Worm (Caenorhabditis elegans): ENCODE results near the gene grl-13.

grl-13 gene

DNA sequence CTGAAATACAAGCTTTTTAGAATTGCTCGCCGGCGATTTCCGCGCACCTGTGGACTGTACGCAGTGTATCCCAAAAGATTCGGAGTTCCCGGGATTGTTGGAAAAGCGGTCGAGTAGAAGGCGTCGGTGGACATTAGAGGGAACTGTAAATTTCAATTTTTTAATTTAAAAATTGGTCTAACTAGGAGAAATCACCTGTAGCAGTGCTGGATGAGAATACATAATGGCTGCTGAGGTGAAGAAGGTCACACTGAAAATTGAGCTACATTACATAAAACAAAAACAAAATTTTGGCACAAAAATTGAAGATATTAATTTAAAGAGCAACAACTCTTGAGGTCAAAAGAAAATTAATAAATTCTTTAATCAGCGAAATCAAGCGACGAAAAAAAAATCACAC lies 10.2 kb upstream of the grl-13 start, which contains the start of gene neg-1:
Gene neg-1, minus strand, starts transcription at position 250 of the 400 bp plus-strand sequence.
- TF ChIP-seq pha-4 (tag; optimal IDR thresholded peaks at IDR 0.05) (no peak), bed-3 (GFP tag; optimal IDR thresholded peaks at IDR 0.05) (no peak), sem-2 (GFP tag; optimal IDR thresholded peaks at IDR 0.05) (no peak), cnd-1 (tag; optimal IDR thresholded peaks at IDR 0.05) (no peak), nhr-237 (tag; optimal IDR thresholded peaks at IDR 0.05) (no peak), unc-39 (tag; optimal IDR thresholded peaks at IDR 0.05) (no peak), ceh-43 (GFP tag; optimal IDR thresholded peaks at IDR 0.05) (no peak), unc-120 (tag; optimal IDR thresholded peaks at IDR 0.05; ENCODE audit: poor library complexity, severe bottlenecking) (no peak), lin-13 (tag; optimal IDR thresholded peaks at IDR 0.05) (no peak), ham-2 (GFP tag; optimal IDR thresholded peaks at IDR 0.05) (no peak), lin-32 (GFP tag; optimal IDR thresholded peaks at IDR 0.05) (no peak), flh-1 (GFP tag; optimal IDR thresholded peaks at IDR 0.05) (no peak), ceh-83 (GFP tag; optimal IDR thresholded peaks at IDR 0.05) (no peak), lsy-2 (tag; optimal IDR thresholded peaks at IDR 0.05) (no peak), M03D4.4 (tag; optimal IDR thresholded peaks at IDR 0.05) (no peak), drap-1 (GFP tag; optimal IDR thresholded peaks at IDR 0.05) (no peak), elt-1 (tag; optimal IDR thresholded peaks at IDR 0.05; ENCODE audit: borderline replicate concordance, insufficient read depth) (no peak)

DNA sequence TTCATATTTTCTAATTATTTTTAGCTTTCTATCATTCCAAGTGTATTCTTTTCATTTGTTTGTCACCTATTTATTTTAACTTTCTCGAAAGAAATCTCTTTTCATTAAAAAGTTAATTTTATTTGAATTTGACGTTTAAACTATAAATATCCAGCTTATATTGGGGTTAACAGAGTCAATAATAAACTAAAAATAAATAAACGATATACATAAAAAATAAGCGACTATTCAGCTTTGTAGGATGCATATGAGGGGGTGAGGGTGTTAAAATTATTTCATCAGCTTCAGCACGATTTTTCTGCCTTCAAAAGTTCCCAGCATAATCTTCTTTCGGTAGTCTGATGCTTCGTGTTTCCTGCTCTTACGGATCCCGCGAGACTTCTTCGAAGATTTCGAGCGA lies 9.2 kb upstream of the grl-13 start:
- no peak for TF ChIP-seq blmp-1 (tag; optimal IDR thresholded peaks at IDR 0.05)

DNA sequence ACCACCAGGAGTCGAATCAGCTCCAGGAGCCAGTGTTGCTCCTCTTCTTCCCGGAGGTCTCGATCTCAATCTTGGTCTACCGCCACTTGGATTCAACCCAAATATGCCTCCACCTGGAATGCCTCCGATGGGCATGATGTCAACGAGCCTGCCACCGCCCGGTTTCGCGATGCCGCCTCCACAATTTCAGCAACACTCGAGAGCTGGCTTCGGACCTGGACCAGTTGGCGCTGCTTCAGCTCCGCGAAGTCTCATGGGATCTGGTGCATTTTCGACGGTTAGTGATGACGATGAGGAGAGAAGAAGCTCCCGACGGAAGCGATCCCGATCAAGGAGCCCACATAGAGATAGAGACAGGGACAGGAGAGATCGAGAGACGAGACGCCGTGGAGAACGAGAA lies 8.6 kb upstream of the grl-13 start:
- TF ChIP-seq ham-2 (GFP tag; optimal IDR thresholded peaks at IDR 0.05) (no peak), ceh-43 (GFP tag; optimal IDR thresholded peaks at IDR 0.05) (no peak), bed-3 (GFP tag; optimal IDR thresholded peaks at IDR 0.05) (no peak), lin-13 (tag; optimal IDR thresholded peaks at IDR 0.05) (no peak)

DNA sequence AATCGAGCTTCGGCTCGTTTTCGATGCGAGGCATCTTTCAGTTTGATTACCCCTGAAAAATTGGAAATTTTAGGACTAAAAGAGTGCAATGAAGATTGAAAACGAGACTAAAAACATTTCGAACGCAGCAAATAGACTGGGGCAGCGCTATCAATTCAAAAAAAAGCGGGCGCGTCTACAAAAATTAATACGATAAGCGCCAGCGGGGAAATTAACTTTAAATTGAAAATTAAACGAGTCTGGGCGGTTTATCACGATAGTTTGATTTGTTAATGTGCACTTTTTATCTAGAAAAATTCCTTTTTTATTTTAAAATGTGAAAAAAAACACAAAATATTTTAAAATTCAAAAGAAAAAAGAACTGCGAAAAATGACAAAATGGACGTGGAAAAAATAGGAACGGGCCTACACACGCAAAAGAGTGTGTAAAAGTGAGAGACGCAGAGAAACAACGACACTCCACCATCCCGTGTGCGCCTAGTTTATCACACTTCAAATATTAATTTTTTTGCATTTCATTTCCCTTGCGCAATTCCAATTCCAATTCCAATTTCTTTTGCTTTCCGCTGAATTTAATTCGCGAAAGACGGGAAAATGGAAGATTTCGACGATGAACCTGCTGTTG lies 7.0 kb upstream of the grl-13 start, which contains the start of the genes gmpr-1 and fipp-1:
Gene gmpr-1, minus strand, starts transcription at position 75 of the 625 bp plus-strand sequence.
Gene fipp-1, plus strand, starts transcription at position 499 of the 625 bp plus-strand sequence.
- no peak for TF ChIP-seq elt-3 (tag; optimal IDR thresholded peaks at IDR 0.05)
- TF ChIP-seq pha-4 (tag; optimal IDR thresholded peaks at IDR 0.05), result peak; percentile 42
- TF ChIP-seq zip-8 (tag; optimal IDR thresholded peaks at IDR 0.05), result peak; percentile 0
- TF ChIP-seq ztf-11 (tag; optimal IDR thresholded peaks at IDR 0.05), result no peak
- TF ChIP-seq lsy-2 (tag; optimal IDR thresholded peaks at IDR 0.05), result peak; percentile 15
- TF ChIP-seq M03D4.4 (tag; optimal IDR thresholded peaks at IDR 0.05), result no peak
- peak; percentile 46 for TF ChIP-seq ces-1 (GFP tag; optimal IDR thresholded peaks at IDR 0.05)
- TF ChIP-seq mep-1 (tag; optimal IDR thresholded peaks at IDR 0.05), result peak; percentile 54

DNA sequence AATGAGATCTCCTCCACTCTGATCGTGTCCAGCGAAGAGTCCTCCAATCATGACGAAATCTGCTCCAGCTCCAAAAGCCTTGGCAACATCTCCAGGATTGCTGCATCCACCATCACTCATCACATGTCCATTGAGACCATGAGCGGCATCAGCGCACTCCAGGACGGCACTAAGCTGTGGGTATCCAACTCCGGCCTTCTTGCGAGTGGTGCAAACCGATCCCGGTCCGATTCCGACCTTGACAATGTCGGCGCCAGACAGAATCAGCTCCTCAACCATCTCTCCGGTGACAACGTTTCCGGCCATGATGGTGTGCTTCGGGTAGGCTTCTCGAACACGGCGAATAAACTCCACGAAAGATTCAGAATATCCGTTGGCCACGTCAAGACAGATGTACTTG lies 6.1 kb upstream of the grl-13 start:
- TF ChIP-seq mep-1 (tag; optimal IDR thresholded peaks at IDR 0.05) (no peak), nhr-237 (tag; optimal IDR thresholded peaks at IDR 0.05) (no peak), lin-13 (tag; optimal IDR thresholded peaks at IDR 0.05) (no peak), ceh-39 (tag; optimal IDR thresholded peaks at IDR 0.05) (no peak), unc-62 (GFP tag; optimal IDR thresholded peaks at IDR 0.05) (no peak), mls-2 (tag; optimal IDR thresholded peaks at IDR 0.05) (no peak), ham-2 (GFP tag; optimal IDR thresholded peaks at IDR 0.05) (no peak), lin-32 (GFP tag; optimal IDR thresholded peaks at IDR 0.05) (no peak), ceh-43 (GFP tag; optimal IDR thresholded peaks at IDR 0.05) (no peak), nhr-12 (tag; optimal IDR thresholded peaks at IDR 0.05) (no peak), nhr-76 (tag; optimal IDR thresholded peaks at IDR 0.05) (no peak), blmp-1 (tag; optimal IDR thresholded peaks at IDR 0.05) (no peak), zip-8 (tag; optimal IDR thresholded peaks at IDR 0.05) (no peak), snpc-4 (tag; optimal IDR thresholded peaks at IDR 0.05) (no peak)

DNA sequence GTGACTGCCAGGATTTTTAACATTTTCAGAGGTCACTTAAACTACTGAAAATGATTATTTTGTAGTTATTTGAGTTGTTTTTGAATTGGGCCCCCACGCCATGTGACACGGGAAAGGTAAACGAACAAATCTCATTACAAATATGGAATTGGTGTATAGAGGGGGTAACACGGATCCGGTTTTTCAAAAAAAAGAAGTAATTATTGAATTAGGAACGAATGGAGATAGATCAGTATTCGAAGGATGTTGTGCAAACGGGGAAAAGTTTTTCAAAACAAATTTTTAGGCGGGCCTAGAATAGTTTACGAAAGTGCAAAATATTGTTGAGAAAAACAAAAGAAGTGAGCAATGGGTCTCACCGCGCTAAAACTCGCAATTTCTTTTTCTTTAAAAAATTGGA lies 2.0 kb upstream of the grl-13 start, which contains the start of gene F32D1.11:
Gene F32D1.11, minus strand, starts transcription at position 101 of the 400 bp plus-strand sequence.
- TF ChIP-seq lin-13 (tag; optimal IDR thresholded peaks at IDR 0.05), result no peak
- no peak for TF ChIP-seq ceh-39 (tag; optimal IDR thresholded peaks at IDR 0.05)
- TF ChIP-seq sptf-1 (tag; optimal IDR thresholded peaks at IDR 0.05), result no peak
- no peak for TF ChIP-seq unc-39 (tag; optimal IDR thresholded peaks at IDR 0.05)
- TF ChIP-seq lin-32 (GFP tag; optimal IDR thresholded peaks at IDR 0.05), result no peak
- no peak for TF ChIP-seq unc-62 (GFP tag; optimal IDR thresholded peaks at IDR 0.05)
- no peak for TF ChIP-seq ceh-43 (GFP tag; optimal IDR thresholded peaks at IDR 0.05)
- no peak for TF ChIP-seq zip-8 (tag; optimal IDR thresholded peaks at IDR 0.05)
- no peak for TF ChIP-seq ceh-83 (GFP tag; optimal IDR thresholded peaks at IDR 0.05)
- no peak for TF ChIP-seq lsy-2 (tag; optimal IDR thresholded peaks at IDR 0.05)
- no peak for TF ChIP-seq elt-3 (tag; optimal IDR thresholded peaks at IDR 0.05)
- no peak for TF ChIP-seq flh-1 (GFP tag; optimal IDR thresholded peaks at IDR 0.05)
- no peak for TF ChIP-seq sem-2 (GFP tag; optimal IDR thresholded peaks at IDR 0.05)
- no peak for TF ChIP-seq drap-1 (GFP tag; optimal IDR thresholded peaks at IDR 0.05)
- no peak for TF ChIP-seq elt-1 (tag; optimal IDR thresholded peaks at IDR 0.05; ENCODE audit: borderline replicate concordance, insufficient read depth)
- no peak for TF ChIP-seq mep-1 (tag; optimal IDR thresholded peaks at IDR 0.05)
- no peak for TF ChIP-seq mls-2 (tag; optimal IDR thresholded peaks at IDR 0.05)
- TF ChIP-seq pha-4 (tag; optimal IDR thresholded peaks at IDR 0.05), result no peak
- TF ChIP-seq ham-2 (GFP tag; optimal IDR thresholded peaks at IDR 0.05), result no peak

Measured in whole organism, mixed stage, embryonic.